Worm (Caenorhabditis elegans): Measurements from ENCODE around the gene srz-95.

DNA sequence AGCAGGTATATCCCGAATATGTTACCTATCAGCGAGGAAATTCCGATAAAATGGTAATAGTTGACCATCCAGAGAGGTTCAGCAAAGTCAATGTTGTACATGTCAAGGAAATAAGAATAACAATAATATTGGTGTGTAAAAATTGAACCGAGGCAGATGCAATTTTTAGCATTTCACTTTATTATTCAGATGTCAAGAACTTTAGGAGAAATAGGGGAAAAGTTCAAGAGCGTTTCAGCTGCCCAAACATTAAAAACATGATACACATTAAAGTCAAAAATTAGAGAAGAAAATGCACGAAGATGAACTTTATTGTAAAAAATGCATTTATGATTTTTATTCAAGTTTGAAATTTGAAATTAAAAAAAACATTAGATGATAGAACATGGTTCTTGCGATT, 16.5 kb downstream of the srz-95 start, which contains the start of gene sri-69:
- TF ChIP-seq F10E7.11 (tag; optimal IDR thresholded peaks at IDR 0.05) (no peak), unc-62 (GFP tag; optimal IDR thresholded peaks at IDR 0.05) (no peak), ama-1 (optimal IDR thresholded peaks at IDR 0.05) (no peak), ama-1 (GFP tag; optimal IDR thresholded peaks at IDR 0.05) (no peak), mes-4 (tag; optimal IDR thresholded peaks at IDR 0.05) (no peak), him-1 (tag; optimal IDR thresholded peaks at IDR 0.05) (no peak), aptf-3 (GFP tag; IDR thresholded peaks at IDR 0.05) (no peak), B0336.3 (GFP tag; IDR thresholded peaks at IDR 0.05) (no peak)
